Fruit fly (Drosophila melanogaster) whole organism, wandering third instar larva: ENCODE results near the gene MED6.

Experiments
- Abd-B ChIP-seq: fragments of >200 bp; optimal IDR thresholded peaks from 2 replicates; lab custom pipeline; 2017; ENCODE audit warnings: missing biosample characterization, missing genetic modification characterization
- CrebA ChIP-seq: fragments of 200-800 bp; sonication (Bioruptor generic); optimal IDR thresholded peaks from 2 replicates; lab custom pipeline; 2016; ENCODE audit warnings: missing biosample characterization, mild to moderate bottlenecking, missing genetic modification characterization, borderline replicate concordance
- Hnf4 ChIP-seq: fragments of 200-800 bp; sonication (Bioruptor generic); optimal IDR thresholded peaks from 2 replicates; lab custom pipeline; 2016; ENCODE audit warnings: missing biosample characterization, mild to moderate bottlenecking, missing genetic modification characterization
- Mio ChIP-seq: sonication (Bioruptor generic); optimal IDR thresholded peaks from 2 replicates; lab custom pipeline; 2016; ENCODE audit warnings: missing biosample characterization, missing genetic modification characterization
- Rel ChIP-seq, 2 experiments: fragments of 200-800 bp; sonication (Bioruptor generic) in 1 of 2; optimal IDR thresholded peaks; 2 replicates in 1 of 2; 3 replicates in 1 of 2; lab custom pipeline; 2016 to 2019; ENCODE audit warnings: mild to moderate bottlenecking in 2 of 2, missing biosample characterization in 2 of 2, missing genetic modification characterization in 2 of 2, moderate library complexity in 1 of 2
- br ChIP-seq: fragments of 200-800 bp; sonication (Bioruptor generic); optimal IDR thresholded peaks from 2 replicates; lab custom pipeline; 2016; ENCODE audit warnings: missing biosample characterization, missing genetic modification characterization
- dsf ChIP-seq: sonication (Bioruptor generic); optimal IDR thresholded peaks from 2 replicates; lab custom pipeline; 2016; ENCODE audit warnings: missing biosample characterization, missing genetic modification characterization, borderline replicate concordance
- fru ChIP-seq: fragments of 200-800 bp; sonication (Bioruptor generic); optimal IDR thresholded peaks from 3 replicates; lab custom pipeline; 2016; ENCODE audit warnings: missing biosample characterization, mild to moderate bottlenecking, missing genetic modification characterization
- h ChIP-seq: fragments of 200-800 bp; sonication (Bioruptor generic); optimal IDR thresholded peaks from 3 replicates; lab custom pipeline; 2016; ENCODE audit warnings: missing biosample characterization, mild to moderate bottlenecking, missing genetic modification characterization
- lola ChIP-seq: fragments of >200 bp; optimal IDR thresholded peaks from 2 replicates; lab custom pipeline; 2017; ENCODE audit warnings: missing biosample characterization, missing genetic modification characterization
- pan ChIP-seq: fragments of >200 bp; optimal IDR thresholded peaks from 2 replicates; lab custom pipeline; 2017
- psq ChIP-seq: fragments of 200-800 bp; sonication (Bioruptor generic); optimal IDR thresholded peaks from 3 replicates; lab custom pipeline; 2017; ENCODE audit warnings: missing biosample characterization, mild to moderate bottlenecking, missing genetic modification characterization, moderate library complexity
- usp ChIP-seq: fragments of >200 bp; optimal IDR thresholded peaks from 2 replicates; lab custom pipeline; 2017; ENCODE audit warnings: missing biosample characterization, missing genetic modification characterization
- woc ChIP-seq: sonication (Bioruptor generic); optimal IDR thresholded peaks from 2 replicates; lab custom pipeline; 2016; ENCODE audit warnings: missing biosample characterization, mild to moderate bottlenecking, missing genetic modification characterization

dm6 chr3R:9735151-9735550 is 33.6 kb downstream of the MED6 start:
- TF ChIP-seq Mio (GFP tag; lab: Kevin White, UChicago) (no peak), h (GFP tag; lab: Kevin White, UChicago) (no peak), br (GFP tag; lab: Kevin White, UChicago) (no peak), lola (GFP tag; lab: Kevin White, UChicago) (no peak), dsf (GFP tag; lab: Kevin White, UChicago) (no peak), usp (GFP tag; lab: Kevin White, UChicago) (no peak), Rel (GFP tag; optimal IDR thresholded peaks at IDR 0.05; lab: Kevin White, UChicago) (no peak), Rel (tag; optimal IDR thresholded peaks at IDR 0.05; lab: Kevin White, UChicago) (no peak), woc (GFP tag; lab: Kevin White, UChicago) (no peak), Abd-B (GFP tag; lab: Kevin White, UChicago) (no peak), Hnf4 (GFP tag; lab: Kevin White, UChicago) (no peak), psq (GFP tag; lab: Kevin White, UChicago) (no peak), pan (lab: Kevin White, UChicago) (no peak), CrebA (GFP tag; lab: Kevin White, UChicago) (no peak), fru (GFP tag; lab: Kevin White, UChicago) (no peak)
